Fruit fly (Drosophila melanogaster): ENCODE measurements around the gene Srp72.
A peak's percentile ranks its signal among the peaks of the same experiment; 100 is the strongest.

The Srp72 gene

DNA sequence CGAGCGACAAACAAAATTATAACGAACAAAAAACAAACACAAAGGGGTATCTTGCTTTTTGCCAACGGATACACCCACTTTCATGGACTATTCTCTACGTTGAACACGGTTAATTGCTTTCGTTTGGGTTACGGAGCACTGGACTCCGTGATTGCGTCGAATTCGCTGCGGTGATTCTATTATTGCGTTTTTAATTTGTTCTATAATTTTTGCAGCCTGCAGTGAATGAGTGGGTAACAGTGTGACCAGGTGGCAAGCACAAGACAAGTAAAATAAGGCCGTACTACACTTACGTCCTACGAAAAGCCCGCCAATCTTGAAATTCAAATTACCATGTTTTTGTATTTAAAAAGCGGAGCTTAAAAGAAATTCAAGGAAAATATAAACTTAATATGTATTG is 2.9 kb upstream of the Srp72 start, which contains the start of gene CG16953 (continued):
- TF ChIP-seq Dip3 (GFP tag; optimal IDR thresholded peaks at IDR 0.05) (no peak), CG4617 (GFP tag; optimal IDR thresholded peaks at IDR 0.05; ENCODE audit: borderline replicate concordance) (peak; percentile 81), CG2116 (GFP tag; optimal IDR thresholded peaks at IDR 0.05) (peak; percentile 15), Stat92E (GFP tag; optimal IDR thresholded peaks at IDR 0.05) (peak in 1 of 3 experiments; percentile 45), phol (tag; optimal IDR thresholded peaks at IDR 0.05) (peak; percentile 12), unc-4 (GFP tag; IDR thresholded peaks at IDR 0.05; ENCODE audit: partially characterized antibody) (0 out of 2 replicates have a peak, but pooled peaks have one; percentile 19), trem (tag; optimal IDR thresholded peaks at IDR 0.05) (peak; percentile 50), stwl (tag; optimal IDR thresholded peaks at IDR 0.05) (peak; percentile 46), lmd (GFP tag; IDR thresholded peaks at IDR 0.05) (no peak), MBD-R2 (GFP tag; IDR thresholded peaks at IDR 0.05) (peak; percentile 38; the same call in 1 of the 2 replicates), CG9797 (GFP tag; optimal IDR thresholded peaks at IDR 0.05) (peak; percentile 79), sug (tag; optimal IDR thresholded peaks at IDR 0.05) (peak; percentile 1)

dm6 chr3R:20586409-20586808 is 2.1 kb upstream of the Srp72 start:
- TF ChIP-seq CG10959 (GFP tag; IDR thresholded peaks at IDR 0.05) (no peak), Ets65A (GFP tag) (peak; percentile 55), CG8478 (optimal IDR thresholded peaks at IDR 0.05) (peak; percentile 57)

DNA sequence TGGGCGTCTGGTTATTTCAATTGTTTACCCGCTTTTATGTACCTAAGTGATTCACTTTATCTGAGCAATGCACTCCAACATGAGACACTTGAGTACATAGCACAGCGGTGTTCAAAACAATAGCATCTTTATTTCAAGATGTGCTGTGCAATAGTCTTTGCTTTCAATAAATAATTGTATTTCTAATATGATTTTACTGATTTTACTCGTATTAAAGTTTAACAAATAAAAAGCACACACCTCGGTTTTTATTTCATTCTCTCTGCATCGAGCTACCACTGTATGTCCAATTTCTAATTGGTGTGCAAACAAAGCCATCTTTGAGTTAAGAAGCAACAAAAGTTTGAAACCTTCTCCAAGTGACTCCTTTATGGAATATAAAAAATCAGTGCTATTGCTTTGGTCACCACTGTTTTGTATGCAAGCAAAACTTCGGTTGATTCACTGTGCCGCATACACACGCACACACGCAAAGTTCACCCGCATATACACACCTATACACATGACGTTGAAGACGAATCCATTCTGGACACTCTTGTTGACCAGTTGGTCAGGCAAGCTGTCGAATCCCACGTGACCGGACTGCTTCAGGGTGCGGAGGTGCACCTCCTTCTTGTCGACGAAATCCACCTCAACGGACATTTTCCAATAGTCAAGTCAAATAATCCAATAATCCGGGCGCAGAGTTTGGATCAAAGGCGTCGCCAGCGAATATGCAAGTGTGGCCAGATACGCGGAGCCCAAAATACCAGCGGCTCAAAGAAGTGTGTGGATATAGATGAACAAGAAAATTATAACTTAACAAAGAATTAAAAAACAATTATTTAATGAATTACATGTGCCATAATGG is 656 bp upstream of the Srp72 start, which contains the start of gene Septin2:
Septin2 (minus strand) TSS at position 727 of the 850 bp plus-strand sequence.
- peak; percentile 75 for TF ChIP-seq Spps (tag; optimal IDR thresholded peaks at IDR 0.05)
- 0 out of 2 replicates have a peak, but pooled peaks have one; percentile 32 for TF ChIP-seq unc-4 (GFP tag; IDR thresholded peaks at IDR 0.05; ENCODE audit: partially characterized antibody)
- peak; percentile 58 for TF ChIP-seq Side (GFP tag; optimal IDR thresholded peaks at IDR 0.05)
- peak; percentile 91 for TF ChIP-seq CG11504 (tag; optimal IDR thresholded peaks at IDR 0.05)
- peak; percentile 77 for TF ChIP-seq CG17385 (GFP tag; optimal IDR thresholded peaks at IDR 0.05)
- peak; percentile 67; the same call in 1 of the 2 replicates for TF ChIP-seq ttk (GFP tag; IDR thresholded peaks at IDR 0.05)
- peak; percentile 55 for TF ChIP-seq CTCF (GFP tag; optimal IDR thresholded peaks at IDR 0.05)
- peak; percentile 74 for TF ChIP-seq CG10431 (GFP tag; optimal IDR thresholded peaks at IDR 0.05)
- TF ChIP-seq CG10565 (GFP tag; optimal IDR thresholded peaks at IDR 0.05): peak; percentile 34
- peak; percentile 53 for TF ChIP-seq Camta (GFP tag; optimal IDR thresholded peaks at IDR 0.05)
- TF ChIP-seq CG12659 (GFP tag; optimal IDR thresholded peaks at IDR 0.05): peak; percentile 72
- TF ChIP-seq CG14860 (GFP tag; IDR thresholded peaks at IDR 0.05; ENCODE audit: partially characterized antibody): 0 out of 3 replicates have a peak, but pooled peaks have one; percentile 33
- peak; percentile 75 for TF ChIP-seq sisA (GFP tag; IDR thresholded peaks at IDR 0.05)
- TF ChIP-seq Hmx (GFP tag; optimal IDR thresholded peaks at IDR 0.05): peak; percentile 12
- peak; percentile 80 for TF ChIP-seq Drgx (GFP tag; IDR thresholded peaks at IDR 0.05)
- no peak for TF ChIP-seq prd (optimal IDR thresholded peaks at IDR 0.05)
- peak; percentile 72 for TF ChIP-seq prd (GFP tag; IDR thresholded peaks at IDR 0.05)
- TF ChIP-seq Abd-B (GFP tag; optimal IDR thresholded peaks at IDR 0.05): no peak
- TF ChIP-seq ro (GFP tag; IDR thresholded peaks at IDR 0.05): no peak
- peak; percentile 73 for TF ChIP-seq cwo (GFP tag; optimal IDR thresholded peaks at IDR 0.05)
- peak; percentile 63 for TF ChIP-seq CG10654 (GFP tag; optimal IDR thresholded peaks at IDR 0.05)
- peak; percentile 37; the same call in 1 of the 2 replicates for TF ChIP-seq slbo (GFP tag; IDR thresholded peaks at IDR 0.05)
- TF ChIP-seq CG13296 (GFP tag; optimal IDR thresholded peaks at IDR 0.05): peak; percentile 78
- TF ChIP-seq Nf-YC (tag; optimal IDR thresholded peaks at IDR 0.05): peak; percentile 35
- peak; percentile 61; the same call in 1 of the 3 replicates for TF ChIP-seq B-H1 (GFP tag; IDR thresholded peaks at IDR 0.05)
- peak; percentile 33 for TF ChIP-seq Hand (GFP tag; optimal IDR thresholded peaks at IDR 0.05)
- peak; percentile 45 for TF ChIP-seq CG7786 (GFP tag; optimal IDR thresholded peaks at IDR 0.05)
- peak; percentile 27 for TF ChIP-seq CG9609 (GFP tag; optimal IDR thresholded peaks at IDR 0.05)
- TF ChIP-seq CG5953 (GFP tag; IDR thresholded peaks at IDR 0.05): 0 out of 2 replicates have a peak, but pooled peaks have one; percentile 13
- peak; percentile 94 for TF ChIP-seq Asciz (GFP tag; optimal IDR thresholded peaks at IDR 0.05)
- TF ChIP-seq gt (GFP tag; IDR thresholded peaks at IDR 0.05): no peak
- TF ChIP-seq CG1792 (GFP tag; optimal IDR thresholded peaks at IDR 0.05): peak; percentile 61
